Worm (Caenorhabditis elegans) whole organism, late embryonic: ENCODE results near the gene txt-18.

Source experiments
- C08G9.2 ChIP-seq: sonication (generic microtip); optimal IDR thresholded peaks from 2 replicates; lab custom pipeline; 2016; ENCODE audit warnings: mild to moderate bottlenecking, missing genetic modification characterization, moderate library complexity, missing compliant biosample characterization
- C38D4.7 ChIP-seq: fragments of 200-800 bp; sonication (Bioruptor generic); optimal IDR thresholded peaks from 2 replicates; lab custom pipeline; 2018; ENCODE audit warnings: mild to moderate bottlenecking, missing genetic modification characterization, moderate library complexity, missing compliant biosample characterization
- K02D7.2 ChIP-seq: sonication (generic microtip); optimal IDR thresholded peaks from 2 replicates; lab custom pipeline; 2017; ENCODE audit warnings: mild to moderate bottlenecking, missing genetic modification characterization, missing compliant biosample characterization
- K09A11.1 ChIP-seq: sonication (generic microtip); optimal IDR thresholded peaks from 2 replicates; lab custom pipeline; 2017; ENCODE audit warnings: antibody characterized with exemption, mild to moderate bottlenecking, missing genetic modification characterization, missing compliant biosample characterization; ENCODE audit not compliant: insufficient read depth
- T23F11.4 ChIP-seq: fragments of 200-800 bp; sonication (Bioruptor generic); optimal IDR thresholded peaks from 2 replicates; lab custom pipeline; 2018; ENCODE audit warnings: mild to moderate bottlenecking, missing genetic modification characterization, missing compliant biosample characterization
- ama-1 ChIP-seq: fragments of 150-350 bp; optimal IDR thresholded peaks from 2 replicates; lab custom pipeline; 2014
- ceh-14 ChIP-seq: sonication (generic microtip); optimal IDR thresholded peaks from 2 replicates; lab custom pipeline; 2016; ENCODE audit warnings: missing genotype, missing genetic modification characterization, missing compliant biosample characterization
- ceh-18 ChIP-seq: sonication (generic microtip); optimal IDR thresholded peaks from 2 replicates; lab custom pipeline; 2016; ENCODE audit warnings: missing genetic modification characterization, missing compliant biosample characterization
- ceh-19 ChIP-seq: fragments of 200-800 bp; sonication (Bioruptor generic); optimal IDR thresholded peaks from 2 replicates; lab custom pipeline; 2018; ENCODE audit warnings: mild to moderate bottlenecking, missing genetic modification characterization, missing compliant biosample characterization
- ceh-22 ChIP-seq: sonication (generic microtip); optimal IDR thresholded peaks from 2 replicates; lab custom pipeline; 2017; ENCODE audit warnings: missing biosample characterization, missing genetic modification characterization
- ceh-24 ChIP-seq: sonication (generic microtip); optimal IDR thresholded peaks from 2 replicates; lab custom pipeline; 2016; ENCODE audit warnings: mild to moderate bottlenecking, missing genetic modification characterization, missing compliant biosample characterization
- ceh-31 ChIP-seq: sonication (generic microtip); optimal IDR thresholded peaks from 2 replicates; lab custom pipeline; 2016; ENCODE audit warnings: missing genetic modification characterization, missing compliant biosample characterization
- ceh-45 ChIP-seq: fragments of 200-800 bp; sonication (Bioruptor generic); IDR thresholded peaks from 2 replicates; pipeline ENCODE4 v1.3.6; 2022; ENCODE audit warnings: missing genetic modification reagents, missing genetic modification characterization, missing compliant biosample characterization
- ceh-48 ChIP-seq: sonication (generic microtip); optimal IDR thresholded peaks from 2 replicates; lab custom pipeline; 2016; ENCODE audit warnings: missing genetic modification characterization, inconsistent platforms, missing compliant biosample characterization
- ceh-6 ChIP-seq: fragments of 200-800 bp; sonication (Bioruptor generic); optimal IDR thresholded peaks from 2 replicates; lab custom pipeline; 2018; ENCODE audit warnings: mild to moderate bottlenecking, missing genetic modification characterization, missing compliant biosample characterization
- ceh-9 ChIP-seq: sonication (generic microtip); optimal IDR thresholded peaks from 2 replicates; lab custom pipeline; 2016; ENCODE audit warnings: mild to moderate bottlenecking, missing genetic modification characterization, inconsistent platforms, missing compliant biosample characterization
- che-1 ChIP-seq: sonication (generic microtip); optimal IDR thresholded peaks from 2 replicates; lab custom pipeline; 2016; ENCODE audit warnings: mild to moderate bottlenecking, missing genetic modification characterization, missing compliant biosample characterization
- dve-1 ChIP-seq: sonication (generic microtip); optimal IDR thresholded peaks from 2 replicates; lab custom pipeline; 2017; ENCODE audit warnings: antibody characterized with exemption, mild to moderate bottlenecking, missing genetic modification characterization, missing compliant biosample characterization
- elt-2 ChIP-seq: sonication (generic microtip); optimal IDR thresholded peaks from 2 replicates; lab custom pipeline; 2016; ENCODE audit warnings: missing genetic modification reagents, missing genetic modification characterization, missing compliant biosample characterization
- elt-4 ChIP-seq: sonication (generic microtip); optimal IDR thresholded peaks from 2 replicates; lab custom pipeline; 2016; ENCODE audit warnings: missing genetic modification characterization, missing compliant biosample characterization
- eyg-1 ChIP-seq: sonication (generic microtip); optimal IDR thresholded peaks from 2 replicates; lab custom pipeline; 2016; ENCODE audit warnings: missing genotype, missing genetic modification characterization, missing compliant biosample characterization
- fax-1 ChIP-seq: sonication (generic microtip); optimal IDR thresholded peaks from 2 replicates; lab custom pipeline; 2016; ENCODE audit warnings: missing genotype, missing genetic modification characterization, missing compliant biosample characterization
- fkh-10 ChIP-seq: fragments of 150-350 bp; optimal IDR thresholded peaks from 2 replicates; lab custom pipeline; 2014; ENCODE audit warnings: missing biosample characterization, missing genetic modification reagents, missing genetic modification characterization
- gmeb-2 ChIP-seq: sonication (generic microtip); optimal IDR thresholded peaks from 2 replicates; lab custom pipeline; 2016; ENCODE audit warnings: missing genetic modification characterization, inconsistent platforms, missing compliant biosample characterization
- hlh-15 ChIP-seq: sonication (generic microtip); optimal IDR thresholded peaks from 2 replicates; lab custom pipeline; 2016; ENCODE audit warnings: missing genetic modification characterization, missing compliant biosample characterization
- hlh-30 ChIP-seq: sonication (generic microtip); optimal IDR thresholded peaks from 2 replicates; lab custom pipeline; 2017; ENCODE audit warnings: antibody characterized with exemption, missing genetic modification characterization, missing compliant biosample characterization; ENCODE audit not compliant: insufficient read depth
- hlh-6 ChIP-seq: sonication (generic microtip); optimal IDR thresholded peaks from 2 replicates; lab custom pipeline; 2016; ENCODE audit warnings: missing genotype, missing genetic modification characterization, missing compliant biosample characterization
- hlh-8 ChIP-seq: sonication (generic microtip); optimal IDR thresholded peaks from 2 replicates; lab custom pipeline; 2016; ENCODE audit warnings: missing genotype, missing genetic modification characterization, missing compliant biosample characterization
- lim-6 ChIP-seq: sonication (generic microtip); optimal IDR thresholded peaks from 2 replicates; lab custom pipeline; 2016; ENCODE audit warnings: missing genetic modification characterization, missing compliant biosample characterization
- lin-11 ChIP-seq: fragments of 200-800 bp; sonication (Bioruptor generic); optimal IDR thresholded peaks from 2 replicates; lab custom pipeline; 2018; ENCODE audit warnings: mild to moderate bottlenecking, missing genetic modification characterization, missing compliant biosample characterization
- mec-3 ChIP-seq: sonication (generic microtip); optimal IDR thresholded peaks from 2 replicates; lab custom pipeline; 2016; ENCODE audit warnings: borderline replicate concordance, missing genetic modification characterization, missing compliant biosample characterization
- nfya-1 ChIP-seq: sonication (generic microtip); optimal IDR thresholded peaks from 2 replicates; lab custom pipeline; 2017; ENCODE audit warnings: missing genetic modification characterization, mild to moderate bottlenecking, missing compliant biosample characterization, antibody characterized with exemption, moderate library complexity
- nhr-11 ChIP-seq: fragments of 150-350 bp; optimal IDR thresholded peaks from 2 replicates; lab custom pipeline; 2014; ENCODE audit warnings: missing biosample characterization, missing genetic modification characterization
- nhr-232 ChIP-seq: sonication (generic microtip); optimal IDR thresholded peaks from 2 replicates; lab custom pipeline; 2016; ENCODE audit warnings: missing genetic modification characterization, missing compliant biosample characterization
- odd-2 ChIP-seq: sonication (generic microtip); optimal IDR thresholded peaks from 2 replicates; lab custom pipeline; 2017; ENCODE audit warnings: antibody characterized with exemption, mild to moderate bottlenecking, missing genetic modification characterization, missing compliant biosample characterization
- pat-9 ChIP-seq: fragments of 200-800 bp; sonication (Bioruptor generic); optimal IDR thresholded peaks from 2 replicates; lab custom pipeline; 2018; ENCODE audit warnings: mild to moderate bottlenecking, missing genetic modification characterization, moderate library complexity, missing compliant biosample characterization
- pha-2 ChIP-seq: sonication (generic microtip); optimal IDR thresholded peaks from 2 replicates; lab custom pipeline; 2017; ENCODE audit warnings: mild to moderate bottlenecking, missing genetic modification characterization, missing compliant biosample characterization
- pqm-1 ChIP-seq: sonication (generic microtip); optimal IDR thresholded peaks from 2 replicates; lab custom pipeline; 2016; ENCODE audit warnings: missing genetic modification characterization, missing compliant biosample characterization
- pros-1 ChIP-seq: fragments of 150-350 bp; optimal IDR thresholded peaks from 2 replicates; lab custom pipeline; 2014; ENCODE audit warnings: missing biosample characterization, missing genetic modification reagents, missing genetic modification characterization
- ref-2 ChIP-seq: sonication (generic microtip); optimal IDR thresholded peaks from 2 replicates; lab custom pipeline; 2016; ENCODE audit warnings: missing genetic modification characterization, missing compliant biosample characterization
- rnt-1 ChIP-seq: sonication (generic microtip); optimal IDR thresholded peaks from 2 replicates; lab custom pipeline; 2016; ENCODE audit warnings: missing genetic modification characterization, missing compliant biosample characterization
- sdc-2 ChIP-seq: sonication (generic microtip); optimal IDR thresholded peaks from 2 replicates; lab custom pipeline; 2016; ENCODE audit warnings: missing genotype, missing genetic modification characterization, missing compliant biosample characterization
- sox-4 ChIP-seq: sonication (generic microtip); optimal IDR thresholded peaks from 2 replicates; lab custom pipeline; 2017; ENCODE audit warnings: mild to moderate bottlenecking, missing genetic modification characterization, inconsistent platforms, missing compliant biosample characterization
- syd-9 ChIP-seq: sonication (generic microtip); optimal IDR thresholded peaks from 2 replicates; lab custom pipeline; 2016; ENCODE audit warnings: mild to moderate bottlenecking, missing genetic modification characterization, moderate library complexity, missing compliant biosample characterization
- tbx-2 ChIP-seq: sonication (generic microtip); optimal IDR thresholded peaks from 2 replicates; lab custom pipeline; 2016; ENCODE audit warnings: missing genetic modification characterization, missing compliant biosample characterization
- ttx-3 ChIP-seq: sonication (generic microtip); optimal IDR thresholded peaks from 2 replicates; lab custom pipeline; 2016; ENCODE audit warnings: missing genetic modification reagents, missing genetic modification characterization, missing compliant biosample characterization
- unc-42 ChIP-seq: sonication (generic microtip); optimal IDR thresholded peaks from 2 replicates; lab custom pipeline; 2016; ENCODE audit warnings: missing genotype, missing genetic modification characterization, missing compliant biosample characterization
- unc-55 ChIP-seq: sonication (generic microtip); optimal IDR thresholded peaks from 2 replicates; lab custom pipeline; 2017; ENCODE audit warnings: missing biosample characterization, missing genetic modification reagents, missing genetic modification characterization
- zip-5 ChIP-seq: sonication (generic microtip); optimal IDR thresholded peaks from 2 replicates; lab custom pipeline; 2016; ENCODE audit warnings: missing genetic modification characterization, missing compliant biosample characterization

Gene txt-18

DNA sequence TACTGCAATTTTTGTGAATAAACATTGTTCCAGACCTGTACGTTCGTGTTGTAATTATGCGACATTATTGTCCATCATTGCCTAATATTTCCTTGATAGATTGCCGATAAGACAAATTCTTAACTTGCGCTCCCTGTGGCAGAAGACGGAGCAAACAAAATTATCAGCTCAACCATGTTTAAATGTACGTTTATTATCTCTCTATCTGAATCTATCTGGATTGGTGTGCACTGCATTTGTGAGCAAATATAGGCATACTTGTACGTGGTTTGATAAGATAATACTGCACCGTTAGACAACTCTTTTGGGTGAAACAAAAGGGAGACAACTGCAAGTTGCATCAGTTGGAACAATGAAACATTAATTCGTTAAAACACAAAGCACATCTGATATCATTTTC lies 16.6 kb upstream of the txt-18 start:
- TF ChIP-seq elt-2 (peak; percentile 97), ceh-9 (tag; lab: Kevin White, UChicago) (no peak), fkh-10 (GFP tag; lab: Kevin White, UChicago) (no peak), dve-1 (tag; lab: Kevin White, UChicago) (peak; percentile 37), pqm-1 (peak; percentile 58)

- TF ChIP-seq elt-2 = peak; percentile 97
- TF ChIP-seq nhr-11 (tag; lab: Kevin White, UChicago) = no peak
Observed at ce11 chrII:6328672-6329071, 15.2 kb upstream of the txt-18 start.

ce11 chrII:6331222-6331830 lies 12.5 kb upstream of the txt-18 start, which contains the start of gene set-4:
Gene set-4, minus strand, starts transcription at chrII:6331341.
- TF ChIP-seq syd-9 (tag; lab: Kevin White, UChicago) (no peak), hlh-8 (tag; lab: Kevin White, UChicago) (peak; percentile 35), gmeb-2 (tag; lab: Kevin White, UChicago) (no peak), ceh-22 (tag; lab: Kevin White, UChicago) (no peak), lim-6 (no peak), che-1 (tag; lab: Kevin White, UChicago) (peak; percentile 24), eyg-1 (no peak), ceh-14 (tag; lab: Kevin White, UChicago) (peak; percentile 46), T23F11.4 (no peak), rnt-1 (tag; lab: Kevin White, UChicago) (peak; percentile 77), pha-2 (no peak), pros-1 (tag; lab: Kevin White, UChicago) (peak; percentile 84), hlh-15 (tag; lab: Kevin White, UChicago) (no peak), mec-3 (no peak), hlh-6 (tag; lab: Kevin White, UChicago) (no peak), elt-4 (tag; lab: Kevin White, UChicago) (no peak), ama-1 (lab: Kevin White, UChicago) (no peak), sdc-2 (tag; lab: Kevin White, UChicago) (peak; percentile 37), odd-2 (tag; lab: Kevin White, UChicago) (no peak), ceh-18 (tag; lab: Kevin White, UChicago) (peak; percentile 81), K09A11.1 (tag; lab: Kevin White, UChicago) (no peak), ref-2 (tag; lab: Kevin White, UChicago) (peak; percentile 80), pat-9 (tag; lab: Kevin White, UChicago) (no peak), ceh-19 (GFP tag; lab: Kevin White, UChicago) (peak; percentile 42), C38D4.7 (GFP tag; lab: Kevin White, UChicago) (no peak), elt-2 (peak; percentile 53), tbx-2 (tag; lab: Kevin White, UChicago) (peak; percentile 72), ceh-24 (tag; lab: Kevin White, UChicago) (no peak), unc-55 (GFP tag; lab: Kevin White, UChicago) (peak; percentile 6), unc-42 (tag; lab: Kevin White, UChicago) (peak; percentile 74), C08G9.2 (tag; lab: Kevin White, UChicago) (peak; percentile 12), ceh-48 (tag; lab: Kevin White, UChicago) (no peak), ttx-3 (tag; lab: Kevin White, UChicago) (peak; percentile 27), nhr-232 (tag; lab: Kevin White, UChicago) (no peak), ceh-45 (no peak), ceh-9 (tag; lab: Kevin White, UChicago) (no peak), nfya-1 (tag; lab: Kevin White, UChicago) (peak; percentile 92), lin-11 (tag; lab: Kevin White, UChicago) (no peak), sox-4 (tag; lab: Kevin White, UChicago) (no peak), ceh-31 (tag; lab: Kevin White, UChicago) (peak; percentile 81), ceh-6 (GFP tag; lab: Kevin White, UChicago) (no peak), K02D7.2 (tag; lab: Kevin White, UChicago) (no peak), hlh-30 (tag; lab: Kevin White, UChicago) (peak; percentile 85), zip-5 (tag; lab: Kevin White, UChicago) (no peak), fax-1 (tag; lab: Kevin White, UChicago) (no peak)
